Worm (Caenorhabditis elegans): Measurements from ENCODE around the gene ceh-43.

ceh-43 gene

ce11 chrIII:4449893-4450579, at the start of gene ceh-43:
Gene ceh-43, minus strand, starts transcription at chrIII:4449943.
- TF ChIP-seq nhr-12 (tag; optimal IDR thresholded peaks at IDR 0.05) (no peak), nhr-25 (tag; optimal IDR thresholded peaks at IDR 0.05) (no peak), blmp-1 (tag; optimal IDR thresholded peaks at IDR 0.05; ENCODE audit: insufficient read depth) (no peak), lin-11 (tag; optimal IDR thresholded peaks at IDR 0.05) (no peak), lsy-2 (tag; optimal IDR thresholded peaks at IDR 0.05) (no peak), nhr-77 (tag; optimal IDR thresholded peaks at IDR 0.05) (no peak), peb-1 (tag; optimal IDR thresholded peaks at IDR 0.05) (no peak), nhr-6 (tag; optimal IDR thresholded peaks at IDR 0.05) (no peak), dmd-4 (tag; optimal IDR thresholded peaks at IDR 0.05) (no peak), gmeb-1 (tag; optimal IDR thresholded peaks at IDR 0.05) (no peak), mdl-1 (tag; optimal IDR thresholded peaks at IDR 0.05) (no peak), R02D3.7 (tag; optimal IDR thresholded peaks at IDR 0.05) (no peak), nhr-23 (tag; optimal IDR thresholded peaks at IDR 0.05) (no peak), unc-62 (GFP tag; optimal IDR thresholded peaks at IDR 0.05) (no peak), aly-2 (tag; optimal IDR thresholded peaks at IDR 0.05) (no peak), unc-55 (GFP tag; optimal IDR thresholded peaks at IDR 0.05) (no peak), F13H6.1 (tag; optimal IDR thresholded peaks at IDR 0.05) (no peak), elt-1 (tag; optimal IDR thresholded peaks at IDR 0.05) (no peak), ztf-11 (tag; optimal IDR thresholded peaks at IDR 0.05) (no peak)

ce11 chrIII:4498938-4499337, 49.2 kb upstream of the ceh-43 start, which contains the start of the genes C07G2.5 and atf-7:
Gene C07G2.5, minus strand, starts transcription at chrIII:4499038.
Gene atf-7, minus strand, starts transcription at chrIII:4499045.
- no peak for TF ChIP-seq ama-1 (optimal IDR thresholded peaks at IDR 0.05)
- TF ChIP-seq zag-1 (tag; optimal IDR thresholded peaks at IDR 0.05): no peak
- no peak for TF ChIP-seq nhr-12 (tag; optimal IDR thresholded peaks at IDR 0.05)
- TF ChIP-seq elt-3 (tag; optimal IDR thresholded peaks at IDR 0.05): no peak
- TF ChIP-seq R02D3.7 (tag; optimal IDR thresholded peaks at IDR 0.05): no peak
- no peak for TF ChIP-seq nhr-21 (tag; optimal IDR thresholded peaks at IDR 0.05)
- no peak for TF ChIP-seq unc-39 (tag; optimal IDR thresholded peaks at IDR 0.05)
- TF ChIP-seq blmp-1 (tag; optimal IDR thresholded peaks at IDR 0.05; ENCODE audit: insufficient read depth): no peak

ce11 chrIII:4496085-4496484, 46.3 kb upstream of the ceh-43 start:
- TF ChIP-seq ztf-1 (GFP tag; conservative IDR thresholded peaks at IDR 0.05): no peak
- no peak for TF ChIP-seq nhr-237 (tag; optimal IDR thresholded peaks at IDR 0.05)
- TF ChIP-seq ZK546.5 (tag; optimal IDR thresholded peaks at IDR 0.05): no peak
- TF ChIP-seq peb-1 (tag; optimal IDR thresholded peaks at IDR 0.05): no peak
- no peak for TF ChIP-seq nhr-11 (tag; optimal IDR thresholded peaks at IDR 0.05)
- TF ChIP-seq nhr-23 (tag; optimal IDR thresholded peaks at IDR 0.05): no peak
- TF ChIP-seq zag-1 (tag; optimal IDR thresholded peaks at IDR 0.05): no peak
- no peak for TF ChIP-seq mbf-1 (tag; optimal IDR thresholded peaks at IDR 0.05)
- no peak for TF ChIP-seq mab-5 (tag; optimal IDR thresholded peaks at IDR 0.05)
- peak; percentile 59 for TF ChIP-seq nhr-129 (tag; optimal IDR thresholded peaks at IDR 0.05)
- TF ChIP-seq elt-1 (tag; optimal IDR thresholded peaks at IDR 0.05): no peak
- TF ChIP-seq nhr-25 (tag; optimal IDR thresholded peaks at IDR 0.05): peak; percentile 60
- TF ChIP-seq alr-1 (tag; optimal IDR thresholded peaks at IDR 0.05): no peak
- no peak for TF ChIP-seq lin-13 (GFP tag; optimal IDR thresholded peaks at IDR 0.05)
- peak; percentile 29 for TF ChIP-seq ztf-4 (tag; optimal IDR thresholded peaks at IDR 0.05)
- no peak for TF ChIP-seq egl-27 (tag; optimal IDR thresholded peaks at IDR 0.05)
- TF ChIP-seq ceh-16 (tag; optimal IDR thresholded peaks at IDR 0.05): no peak
- no peak for TF ChIP-seq C34F6.9 (tag; optimal IDR thresholded peaks at IDR 0.05)
- no peak for TF ChIP-seq ama-1 (optimal IDR thresholded peaks at IDR 0.05)
- no peak for TF ChIP-seq ceh-82 (tag; optimal IDR thresholded peaks at IDR 0.05)
- no peak for TF ChIP-seq lin-39 (tag; optimal IDR thresholded peaks at IDR 0.05)
- no peak for TF ChIP-seq aly-2 (tag; optimal IDR thresholded peaks at IDR 0.05)
- peak; percentile 65 for TF ChIP-seq fos-1 (tag; optimal IDR thresholded peaks at IDR 0.05)
- TF ChIP-seq nhr-12 (tag; optimal IDR thresholded peaks at IDR 0.05): no peak
- peak; percentile 75 for TF ChIP-seq nhr-21 (tag; optimal IDR thresholded peaks at IDR 0.05)
- TF ChIP-seq snpc-4 (tag; optimal IDR thresholded peaks at IDR 0.05): no peak
- peak; percentile 13 for TF ChIP-seq F13H6.1 (tag; optimal IDR thresholded peaks at IDR 0.05)
- no peak for TF ChIP-seq unc-39 (tag; optimal IDR thresholded peaks at IDR 0.05)
- no peak for TF ChIP-seq unc-62 (GFP tag; optimal IDR thresholded peaks at IDR 0.05)
- TF ChIP-seq sma-3 (GFP tag; optimal IDR thresholded peaks at IDR 0.05): peak; percentile 76
- TF ChIP-seq blmp-1 (tag; optimal IDR thresholded peaks at IDR 0.05; ENCODE audit: insufficient read depth): peak; percentile 60
- TF ChIP-seq mdl-1 (tag; optimal IDR thresholded peaks at IDR 0.05): peak in 1 of 2 experiments; percentile 39
- TF ChIP-seq sma-9 (GFP tag; optimal IDR thresholded peaks at IDR 0.05): peak; percentile 85
- TF ChIP-seq sma-9 (tag; optimal IDR thresholded peaks at IDR 0.05): no peak
- TF ChIP-seq R02D3.7 (tag; optimal IDR thresholded peaks at IDR 0.05): no peak
- no peak for TF ChIP-seq Y55F3AM.14 (GFP tag; optimal IDR thresholded peaks at IDR 0.05)
- TF ChIP-seq gmeb-1 (tag; optimal IDR thresholded peaks at IDR 0.05): peak; percentile 2
- no peak for TF ChIP-seq nhr-77 (tag; optimal IDR thresholded peaks at IDR 0.05)
- TF ChIP-seq nhr-6 (tag; optimal IDR thresholded peaks at IDR 0.05): peak; percentile 25
- TF ChIP-seq nhr-10 (tag; optimal IDR thresholded peaks at IDR 0.05): no peak
- TF ChIP-seq lin-11 (tag; optimal IDR thresholded peaks at IDR 0.05): no peak
- TF ChIP-seq elt-3 (tag; optimal IDR thresholded peaks at IDR 0.05): no peak
- TF ChIP-seq skn-1 (tag; optimal IDR thresholded peaks at IDR 0.05): no peak
- no peak for TF ChIP-seq ztf-11 (tag; optimal IDR thresholded peaks at IDR 0.05)

All from whole organism, L2 larva.